Fruit fly (Drosophila melanogaster) whole organism, adult: Measurements from ENCODE around the gene CG33941.
A peak's percentile ranks its signal among the peaks of the same experiment; 100 is the strongest.

Source experiments
- cic ChIP-seq: fragments of 200-800 bp; sonication (Bioruptor generic); optimal IDR thresholded peaks from 2 replicates; lab custom pipeline; 2017; ENCODE audit warnings: missing biosample characterization, mild to moderate bottlenecking, missing genetic modification characterization, moderate library complexity
- kay ChIP-seq: fragments of 200-800 bp; sonication (Bioruptor generic); peaks from one replicate; lab custom pipeline; 2016; ENCODE audit warnings: missing biosample characterization, missing genetic modification characterization, borderline replicate concordance
- toe ChIP-seq: fragments of 200-800 bp; sonication (Bioruptor generic); optimal IDR thresholded peaks from 2 replicates; lab custom pipeline; 2016; ENCODE audit warnings: missing biosample characterization, missing genetic modification characterization

DNA sequence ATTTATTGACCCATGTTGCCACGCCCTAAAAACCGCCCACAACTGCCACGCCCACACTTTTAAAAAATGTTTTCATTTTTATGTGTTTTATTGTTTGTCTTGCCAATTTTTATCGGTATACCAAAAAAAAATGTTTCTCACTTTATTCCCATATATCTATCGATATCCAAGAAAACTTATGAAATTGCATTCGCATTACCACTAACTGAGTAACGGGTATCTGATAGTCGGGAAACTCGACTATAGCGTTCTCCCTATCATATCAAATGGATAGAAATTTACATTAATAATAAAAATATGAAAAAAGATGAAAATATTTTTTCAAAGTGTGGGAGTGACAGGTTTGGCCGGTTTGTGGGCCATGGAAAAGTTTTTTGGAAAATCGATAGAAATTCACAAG is 18.3 kb upstream of the CG33941 start:
- TF ChIP-seq cic (GFP tag; lab: Kevin White, UChicago) (no peak), toe (GFP tag; lab: Kevin White, UChicago) (no peak), kay (GFP tag; lab: Kevin White, UChicago) (peak; percentile 75)
